Worm (Caenorhabditis elegans) whole organism, L4 larva: ENCODE measurements around the gene cca-1.

Source experiments
- madf-5 ChIP-seq, 2 experiments: fragments of 200-800 bp; sonication (Bioruptor generic); IDR thresholded peaks; 2 replicates each; pipeline ENCODE4 v1.3.6; 2022; ENCODE audit warnings: missing compliant biosample characterization in 2 of 2, missing genetic modification characterization in 2 of 2
- mdl-1 ChIP-seq, 2 experiments: fragments of 150-350 bp in 1 of 2; sonication (generic microtip) in 1 of 2; optimal IDR thresholded peaks; 2 replicates each; lab custom pipeline; 2014 to 2017; ENCODE audit warnings: missing biosample characterization in 2 of 2, missing genetic modification characterization in 2 of 2
- nhr-237 ChIP-seq: sonication (generic microtip); optimal IDR thresholded peaks from 2 replicates; lab custom pipeline; 2017; ENCODE audit warnings: missing biosample characterization, missing genetic modification characterization
- nhr-76 ChIP-seq: fragments of 150-350 bp; optimal IDR thresholded peaks from 2 replicates; lab custom pipeline; 2014; ENCODE audit warnings: missing biosample characterization, missing genetic modification characterization
- unc-62 ChIP-seq, 3 experiments: fragments of 150-350 bp in 1 of 3; sonication (generic microtip); optimal IDR thresholded peaks in 2 of 3; peaks in 1 of 3; 1 replicate in 1 of 3; 2 replicates in 2 of 3; lab custom pipeline; 2014 to 2017; ENCODE audit warnings: missing biosample characterization in 3 of 3, missing genetic modification characterization in 3 of 3, missing genetic modification reagents in 3 of 3, missing genotype in 1 of 3

DNA sequence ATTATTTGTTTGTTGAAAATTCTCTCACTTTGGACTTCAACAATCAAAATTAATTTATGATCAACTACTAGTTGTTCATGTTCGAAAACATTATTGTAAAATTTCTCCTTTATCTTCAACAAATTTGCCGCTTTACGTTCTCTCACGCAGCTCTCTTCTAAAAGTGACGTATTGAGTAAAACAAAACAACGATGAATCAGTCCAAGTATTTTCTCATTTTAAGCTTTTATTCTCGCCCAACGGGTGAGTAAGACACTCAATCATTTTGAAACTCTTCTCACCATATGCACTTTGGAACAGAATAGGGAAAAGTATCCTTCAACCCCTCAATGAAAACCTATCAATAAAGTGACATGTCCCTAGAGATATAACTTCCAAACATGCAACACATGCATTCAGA is 2.4 kb downstream of the cca-1 start:
- peak in 1 of 2 experiments; percentile 51 for TF ChIP-seq unc-62 (GFP tag; optimal IDR thresholded peaks at IDR 0.05 in 1 of 2; lab: Kevin White, UChicago)
- TF ChIP-seq unc-62 (tag; optimal IDR thresholded peaks at IDR 0.05; lab: Kevin White, UChicago): no peak
- no peak for TF ChIP-seq madf-5 (GFP tag; IDR thresholded peaks at IDR 0.05; lab: Robert Waterston, UW)
- TF ChIP-seq mdl-1 (tag; optimal IDR thresholded peaks at IDR 0.05; lab: Kevin White, UChicago): no peak
- no peak for TF ChIP-seq nhr-76 (tag; lab: Kevin White, UChicago)
- TF ChIP-seq nhr-237 (tag; lab: Kevin White, UChicago): no peak
